Worm (Caenorhabditis elegans) whole organism, young adult: ENCODE data around the gene gsto-3.

Experiments
- F33H1.4 ChIP-seq: fragments of 200-800 bp; sonication (Bioruptor generic); IDR thresholded peaks from 2 replicates; pipeline ENCODE4 v1.3.6; 2022; ENCODE audit warnings: missing genetic modification reagents, missing genetic modification characterization, missing compliant biosample characterization
- F49E8.2 ChIP-seq: sonication (generic microtip); optimal IDR thresholded peaks from 3 replicates; lab custom pipeline; 2017; ENCODE audit warnings: missing genetic modification characterization, mild to moderate bottlenecking, missing compliant biosample characterization, antibody characterized with exemption, moderate library complexity; ENCODE audit not compliant: insufficient read depth
- F57A8.1 ChIP-seq: fragments of 200-800 bp; sonication (Bioruptor generic); optimal IDR thresholded peaks from 2 replicates; lab custom pipeline; 2018; ENCODE audit warnings: mild to moderate bottlenecking, missing genetic modification characterization, moderate library complexity, missing compliant biosample characterization
- F57C9.4 ChIP-seq: sonication (generic microtip); optimal IDR thresholded peaks from 2 replicates; lab custom pipeline; 2017; ENCODE audit warnings: mild to moderate bottlenecking, missing genetic modification characterization, missing compliant biosample characterization
- K12H6.12 ChIP-seq: fragments of 200-800 bp; sonication (Bioruptor generic); optimal IDR thresholded peaks from 2 replicates; lab custom pipeline; 2018; ENCODE audit warnings: mild to moderate bottlenecking, missing genetic modification characterization, missing compliant biosample characterization
- T07F8.4 ChIP-seq: sonication (generic microtip); optimal IDR thresholded peaks from 2 replicates; lab custom pipeline; 2016; ENCODE audit warnings: mild to moderate bottlenecking, missing genetic modification characterization, moderate library complexity, missing compliant biosample characterization
- Y53F4B.3 ChIP-seq: fragments of 200-800 bp; sonication (Bioruptor generic); IDR thresholded peaks from 2 replicates; pipeline ENCODE4 v1.3.6; 2022; ENCODE audit warnings: missing genetic modification reagents, missing genetic modification characterization, missing compliant biosample characterization
- Y56A3A.18 ChIP-seq: fragments of 200-800 bp; sonication (Bioruptor generic); IDR thresholded peaks from 2 replicates; pipeline ENCODE4 v1.3.6; 2022; ENCODE audit warnings: missing genetic modification reagents, missing genetic modification characterization, missing compliant biosample characterization
- Y95B8A.8 ChIP-seq: fragments of 200-800 bp; sonication (Bioruptor generic); IDR thresholded peaks from 2 replicates; pipeline ENCODE4 v1.3.6; 2022; ENCODE audit warnings: missing genetic modification reagents, missing genetic modification characterization, missing compliant biosample characterization
- athp-1 ChIP-seq: sonication (generic microtip); optimal IDR thresholded peaks from 2 replicates; lab custom pipeline; 2017; ENCODE audit warnings: mild to moderate bottlenecking, missing genetic modification characterization, missing compliant biosample characterization
- attf-3 ChIP-seq: fragments of 200-800 bp; sonication (Bioruptor generic); conservative IDR thresholded peaks from 2 replicates; pipeline ENCODE4 v1.3.6; 2022; ENCODE audit warnings: missing genetic modification reagents, missing genetic modification characterization, missing compliant biosample characterization
- attf-5 ChIP-seq: fragments of 200-800 bp; sonication (Bioruptor generic); optimal IDR thresholded peaks from 2 replicates; lab custom pipeline; 2018; ENCODE audit warnings: mild to moderate bottlenecking, missing genetic modification characterization, missing compliant biosample characterization
- attf-6 ChIP-seq: fragments of 200-800 bp; sonication (Bioruptor generic); IDR thresholded peaks from 2 replicates; pipeline ENCODE4 v1.3.6; 2022; ENCODE audit warnings: missing genetic modification reagents, missing genetic modification characterization, missing compliant biosample characterization
- bed-1 ChIP-seq: fragments of 200-800 bp; sonication (Bioruptor generic); IDR thresholded peaks from 2 replicates; pipeline ENCODE4 v1.3.6; 2022; ENCODE audit warnings: missing genetic modification reagents, missing genetic modification characterization, missing compliant biosample characterization
- cebp-1 ChIP-seq, 2 experiments: fragments of 200-800 bp in 1 of 2; sonication (Bioruptor generic) in 1 of 2; sonication (generic microtip) in 1 of 2; IDR thresholded peaks in 1 of 2; optimal IDR thresholded peaks in 1 of 2; 2 replicates each; pipeline versions ENCODE4 v1.3.6 to Lab custom; 2017 to 2022; ENCODE audit warnings: missing compliant biosample characterization in 2 of 2, missing genetic modification characterization in 2 of 2, mild to moderate bottlenecking in 1 of 2, missing genetic modification reagents in 1 of 2, moderate library complexity in 1 of 2
- cebp-2 ChIP-seq: fragments of 200-800 bp; sonication (Bioruptor generic); IDR thresholded peaks from 2 replicates; pipeline ENCODE4 v1.3.6; 2022; ENCODE audit warnings: missing genetic modification characterization, missing compliant biosample characterization
- ceh-100 ChIP-seq: fragments of 200-800 bp; sonication (Bioruptor generic); IDR thresholded peaks from 2 replicates; pipeline ENCODE4 v1.3.6; 2022; ENCODE audit warnings: missing genetic modification reagents, missing genetic modification characterization, missing compliant biosample characterization
- dpff-1 ChIP-seq: sonication (generic microtip); optimal IDR thresholded peaks from 2 replicates; lab custom pipeline; 2017; ENCODE audit warnings: mild to moderate bottlenecking, missing genetic modification characterization, missing compliant biosample characterization
- efl-1 ChIP-seq: fragments of 150-350 bp; optimal IDR thresholded peaks from 2 replicates; lab custom pipeline; 2014; ENCODE audit warnings: missing biosample characterization, missing genetic modification reagents, missing genetic modification characterization
- egrh-3 ChIP-seq: fragments of 200-800 bp; sonication (Bioruptor generic); IDR thresholded peaks from 2 replicates; pipeline ENCODE4 v1.3.6; 2022; ENCODE audit warnings: missing genetic modification reagents, missing genetic modification characterization, missing compliant biosample characterization
- ets-4 ChIP-seq: fragments of 200-800 bp; sonication (Bioruptor generic); optimal IDR thresholded peaks from 2 replicates; lab custom pipeline; 2018; ENCODE audit warnings: mild to moderate bottlenecking, missing genetic modification characterization, missing compliant biosample characterization
- fkh-3 ChIP-seq: sonication (generic microtip); optimal IDR thresholded peaks from 2 replicates; lab custom pipeline; 2016; ENCODE audit warnings: mild to moderate bottlenecking, missing genetic modification characterization, missing compliant biosample characterization
- hlh-12 ChIP-seq: sonication (generic microtip); optimal IDR thresholded peaks from 2 replicates; lab custom pipeline; 2016; ENCODE audit warnings: missing genetic modification characterization, missing compliant biosample characterization
- hmg-20 ChIP-seq: fragments of 200-800 bp; sonication (Bioruptor generic); IDR thresholded peaks from 2 replicates; pipeline ENCODE4 v1.3.6; 2022; ENCODE audit warnings: missing genetic modification reagents, missing genetic modification characterization, missing compliant biosample characterization
- hrde-1 ChIP-seq: sonication (generic microtip); optimal IDR thresholded peaks from 2 replicates; lab custom pipeline; 2016; ENCODE audit warnings: missing genetic modification characterization, mild to moderate bottlenecking, missing compliant biosample characterization, moderate library complexity, missing genotype, missing genetic modification reagents, borderline replicate concordance
- lin-54 ChIP-seq: fragments of 200-800 bp; sonication (Bioruptor generic); optimal IDR thresholded peaks from 2 replicates; lab custom pipeline; 2018; ENCODE audit warnings: mild to moderate bottlenecking, missing genetic modification characterization, missing compliant biosample characterization
- lir-1 ChIP-seq: fragments of 200-800 bp; sonication (Bioruptor generic); conservative IDR thresholded peaks from 2 replicates; pipeline ENCODE4 v1.3.6; 2022; ENCODE audit warnings: missing genetic modification reagents, missing genetic modification characterization, missing compliant biosample characterization
- madf-6 ChIP-seq: fragments of 200-800 bp; sonication (Bioruptor generic); IDR thresholded peaks from 2 replicates; pipeline ENCODE4 v1.3.6; 2022; ENCODE audit warnings: missing genetic modification reagents, missing genetic modification characterization, missing compliant biosample characterization
- mes-4 ChIP-seq: sonication (generic microtip); optimal IDR thresholded peaks from 2 replicates; lab custom pipeline; 2016; ENCODE audit warnings: missing genotype, missing genetic modification characterization, missing compliant biosample characterization
- mxl-1 ChIP-seq: sonication (generic microtip); optimal IDR thresholded peaks from 2 replicates; lab custom pipeline; 2016; ENCODE audit warnings: missing genetic modification characterization, missing compliant biosample characterization
- nfya-2 ChIP-seq: fragments of 200-800 bp; sonication (Bioruptor generic); IDR thresholded peaks from 2 replicates; pipeline ENCODE4 v1.3.6; 2022; ENCODE audit warnings: missing genetic modification reagents, missing genetic modification characterization, missing compliant biosample characterization
- nfyb-1 ChIP-seq: fragments of 200-800 bp; sonication (Bioruptor generic); IDR thresholded peaks from 2 replicates; pipeline ENCODE4 v1.3.6; 2022; ENCODE audit warnings: missing genetic modification reagents, missing genetic modification characterization, missing compliant biosample characterization
- nhr-120 ChIP-seq: fragments of 200-800 bp; sonication (Bioruptor generic); IDR thresholded peaks from 2 replicates; pipeline ENCODE4 v1.3.6; 2022; ENCODE audit warnings: missing genetic modification characterization, missing compliant biosample characterization
- nhr-27 ChIP-seq: fragments of 200-800 bp; sonication (Bioruptor generic); optimal IDR thresholded peaks from 2 replicates; lab custom pipeline; 2018; ENCODE audit warnings: mild to moderate bottlenecking, missing genetic modification characterization, moderate library complexity, missing compliant biosample characterization
- nhr-90 ChIP-seq: sonication (generic microtip); optimal IDR thresholded peaks from 2 replicates; lab custom pipeline; 2016; ENCODE audit warnings: missing genotype, mild to moderate bottlenecking, missing genetic modification characterization, missing compliant biosample characterization
- pha-4 ChIP-seq: fragments of 150-350 bp; sonication (generic microtip); optimal IDR thresholded peaks from 2 replicates; lab custom pipeline; 2014; ENCODE audit warnings: missing biosample characterization, missing genetic modification reagents, missing genetic modification characterization
- sdz-38 ChIP-seq: sonication (generic microtip); optimal IDR thresholded peaks from 2 replicates; lab custom pipeline; 2016; ENCODE audit warnings: missing genotype, missing genetic modification characterization, missing compliant biosample characterization
- sea-2 ChIP-seq: fragments of 200-800 bp; sonication (Bioruptor generic); IDR thresholded peaks from 2 replicates; pipeline ENCODE4 v1.3.6; 2022; ENCODE audit warnings: missing genetic modification characterization, missing compliant biosample characterization
- snpc-1.3 ChIP-seq: sonication (generic microtip); optimal IDR thresholded peaks from 2 replicates; lab custom pipeline; 2017; ENCODE audit warnings: missing genetic modification characterization, mild to moderate bottlenecking, missing compliant biosample characterization, antibody characterized with exemption, moderate library complexity, missing genotype, missing genetic modification reagents; ENCODE audit not compliant: insufficient read depth
- snpc-3.4 ChIP-seq: sonication (generic microtip); optimal IDR thresholded peaks from 2 replicates; lab custom pipeline; 2017; ENCODE audit warnings: missing genetic modification characterization, mild to moderate bottlenecking, missing compliant biosample characterization, antibody characterized with exemption, moderate library complexity, missing genotype, missing genetic modification reagents
- snpc-4 ChIP-seq, 5 experiments: fragments of 150-350 bp in 1 of 5; sonication (generic microtip) in 4 of 5; optimal IDR thresholded peaks; 2 replicates each; lab custom pipeline; 2014 to 2018; ENCODE audit warnings: missing genetic modification characterization in 5 of 5, missing biosample characterization in 3 of 5, antibody characterized with exemption in 2 of 5, mild to moderate bottlenecking in 2 of 5, missing compliant biosample characterization in 2 of 5, missing genotype in 2 of 5, moderate library complexity in 2 of 5, missing genetic modification reagents in 1 of 5
- somi-1 ChIP-seq: fragments of 200-800 bp; sonication (Bioruptor generic); optimal IDR thresholded peaks from 2 replicates; lab custom pipeline; 2018; ENCODE audit warnings: mild to moderate bottlenecking, missing genetic modification characterization, missing compliant biosample characterization
- tbp1 ChIP-seq: fragments of 200-800 bp; sonication (Bioruptor generic); optimal IDR thresholded peaks from 2 replicates; lab custom pipeline; 2018; ENCODE audit warnings: mild to moderate bottlenecking, missing genetic modification characterization, missing compliant biosample characterization
- tbx-9 ChIP-seq: sonication (generic microtip); optimal IDR thresholded peaks from 2 replicates; lab custom pipeline; 2016; ENCODE audit warnings: borderline replicate concordance, missing genetic modification characterization, inconsistent platforms, missing compliant biosample characterization
- ztf-18 ChIP-seq: sonication (generic microtip); optimal IDR thresholded peaks from 2 replicates; lab custom pipeline; 2016; ENCODE audit warnings: missing genotype, mild to moderate bottlenecking, missing genetic modification characterization, missing compliant biosample characterization
- ztf-25 ChIP-seq: fragments of 200-800 bp; sonication (Bioruptor generic); IDR thresholded peaks from 2 replicates; pipeline ENCODE4 v1.3.6; 2022; ENCODE audit warnings: missing genetic modification reagents, missing genetic modification characterization, missing compliant biosample characterization

gsto-3 gene

ce11 chrIII:349511-350165, 31.5 kb downstream of the gsto-3 start (continued):
- TF ChIP-seq Y53F4B.3, result no peak
- no peak for TF ChIP-seq snpc-4 (GFP tag; optimal IDR thresholded peaks at IDR 0.05; lab: Kevin White, UChicago)
- TF ChIP-seq snpc-4 (tag; optimal IDR thresholded peaks at IDR 0.05; lab: Kevin White, UChicago), result peak; percentile 13 to 81 (median 61)
- TF ChIP-seq K12H6.12 (tag; lab: Kevin White, UChicago), result peak; percentile 97
- TF ChIP-seq hmg-20 (GFP tag; lab: Robert Waterston, UW), result 0 out of 2 replicates have a peak, but pooled peaks have one; percentile 11
- TF ChIP-seq F57A8.1, result peak; percentile 75
- TF ChIP-seq somi-1 (GFP tag; lab: Kevin White, UChicago), result peak; percentile 84
- peak; percentile 43; the same call in 1 of the 2 replicates for TF ChIP-seq cebp-1 (GFP tag; IDR thresholded peaks at IDR 0.05; lab: Robert Waterston, UW)
- peak; percentile 96 for TF ChIP-seq cebp-1 (tag; optimal IDR thresholded peaks at IDR 0.05; lab: Kevin White, UChicago)
- TF ChIP-seq tbp1, result peak; percentile 68
- no peak for TF ChIP-seq nhr-27 (tag; lab: Kevin White, UChicago)
- TF ChIP-seq egrh-3 (GFP tag; lab: Robert Waterston, UW), result peak; percentile 93
- peak; percentile 84 for TF ChIP-seq athp-1 (tag; lab: Kevin White, UChicago)
- TF ChIP-seq fkh-3 (tag; lab: Kevin White, UChicago), result no peak
- no peak for TF ChIP-seq bed-1 (GFP tag; lab: Robert Waterston, UW)
- TF ChIP-seq attf-5, result peak; percentile 97
- TF ChIP-seq tbx-9 (tag; lab: Kevin White, UChicago), result no peak
- TF ChIP-seq sdz-38, result no peak
- peak; percentile 82 for TF ChIP-seq dpff-1
- no peak for TF ChIP-seq attf-6
- peak; percentile 15; the same call in 1 of the 2 replicates for TF ChIP-seq F33H1.4
- TF ChIP-seq mes-4, result no peak
- TF ChIP-seq nhr-90, result peak; percentile 81
- peak; percentile 95 for TF ChIP-seq nfyb-1 (GFP tag; lab: Robert Waterston, UW)
- peak; percentile 68 for TF ChIP-seq lin-54 (GFP tag; lab: Kevin White, UChicago)
- TF ChIP-seq lir-1, result peak; percentile 75
- TF ChIP-seq mxl-1 (tag; lab: Kevin White, UChicago), result no peak
- TF ChIP-seq ets-4 (GFP tag; lab: Kevin White, UChicago), result peak; percentile 95
- no peak for TF ChIP-seq snpc-1.3 (tag; lab: Kevin White, UChicago)
- TF ChIP-seq T07F8.4 (tag; lab: Kevin White, UChicago), result no peak
- no peak for TF ChIP-seq F57C9.4
- TF ChIP-seq ceh-100 (GFP tag; lab: Robert Waterston, UW), result peak; percentile 80
- no peak for TF ChIP-seq snpc-3.4 (tag; lab: Kevin White, UChicago)
- TF ChIP-seq nhr-120 (GFP tag; lab: Robert Waterston, UW), result no peak
- no peak for TF ChIP-seq ztf-25
- no peak for TF ChIP-seq pha-4 (tag; lab: Kevin White, UChicago)
- no peak for TF ChIP-seq madf-6 (GFP tag; lab: Robert Waterston, UW)
- peak; percentile 44; the same call in 1 of the 2 replicates for TF ChIP-seq Y95B8A.8 (GFP tag; lab: Robert Waterston, UW)
- peak; percentile 82; the same call in 1 of the 2 replicates for TF ChIP-seq sea-2 (GFP tag; lab: Robert Waterston, UW)
- no peak for TF ChIP-seq nfya-2 (GFP tag; lab: Robert Waterston, UW)
- no peak for TF ChIP-seq hrde-1 (tag; lab: Kevin White, UChicago)
- TF ChIP-seq attf-3 (GFP tag; lab: Robert Waterston, UW), result 0 out of 2 replicates have a peak, but pooled peaks have one; percentile 25
- peak; percentile 75 for TF ChIP-seq ztf-18 (tag; lab: Kevin White, UChicago)
- TF ChIP-seq Y56A3A.18 (GFP tag; lab: Robert Waterston, UW), result peak; percentile 53; the same call in 1 of the 2 replicates
- TF ChIP-seq F49E8.2, result no peak
- 0 out of 2 replicates have a peak, but pooled peaks have one; percentile 53 for TF ChIP-seq cebp-2 (GFP tag; lab: Robert Waterston, UW)
- TF ChIP-seq hlh-12 (tag; lab: Kevin White, UChicago), result no peak
- no peak for TF ChIP-seq efl-1 (GFP tag; lab: Kevin White, UChicago)
